Worm (Caenorhabditis elegans) whole organism, L1 larva: ENCODE results near the gene Y32G9B.1.

ENCODE experiments used
- ceh-63 ChIP-seq: fragments of 200-800 bp; sonication (Bioruptor generic); optimal IDR thresholded peaks from 2 replicates; lab custom pipeline; 2018; ENCODE audit warnings: mild to moderate bottlenecking, missing genetic modification characterization, missing compliant biosample characterization
- dpl-1 ChIP-seq, 3 experiments: fragments of 150-350 bp in 2 of 3; sonication (generic microtip) in 1 of 3; optimal IDR thresholded peaks; 2 replicates each; lab custom pipeline; 2014 to 2017; ENCODE audit warnings: missing biosample characterization in 3 of 3, missing genetic modification characterization in 3 of 3, missing genetic modification reagents in 3 of 3
- efl-1 ChIP-seq, 4 experiments: fragments of 150-350 bp; optimal IDR thresholded peaks in 3 of 4; peaks in 1 of 4; 1 replicate in 1 of 4; 2 replicates in 3 of 4; lab custom pipeline; 2014; ENCODE audit warnings: missing biosample characterization in 2 of 4, missing genetic modification characterization in 2 of 4, missing genetic modification reagents in 2 of 4
- lir-3 ChIP-seq: sonication (generic microtip); optimal IDR thresholded peaks from 2 replicates; lab custom pipeline; 2016; ENCODE audit warnings: mild to moderate bottlenecking, missing genetic modification characterization, moderate library complexity, missing compliant biosample characterization; ENCODE audit not compliant: poor library complexity
- unc-62 ChIP-seq: fragments of 150-350 bp; optimal IDR thresholded peaks from 2 replicates; lab custom pipeline; 2014; ENCODE audit warnings: missing biosample characterization, missing genetic modification reagents, missing genetic modification characterization
- unc-98 ChIP-seq: fragments of 200-800 bp; sonication (Bioruptor generic); IDR thresholded peaks from 2 replicates; pipeline ENCODE4 v1.3.6; 2022; ENCODE audit warnings: missing genetic modification characterization, missing compliant biosample characterization

DNA sequence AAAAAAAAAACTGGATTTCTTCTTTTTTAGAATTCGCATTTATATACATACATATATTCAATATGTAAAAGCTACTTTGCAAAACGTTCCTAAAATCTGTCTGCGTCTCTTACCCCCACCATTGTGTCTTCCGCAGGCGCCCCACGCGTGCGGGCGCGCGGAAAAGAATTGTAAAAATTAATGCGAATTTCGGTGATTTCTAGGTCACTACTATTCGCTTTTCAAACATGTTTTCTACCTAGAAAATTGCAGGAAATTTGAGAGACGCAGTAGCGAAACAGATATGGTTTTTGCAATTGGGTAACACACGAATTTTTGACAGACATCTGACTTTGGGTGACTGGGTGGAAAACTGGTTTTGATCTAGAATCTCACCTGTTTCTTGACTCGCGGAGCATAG is 25.2 kb upstream of the Y32G9B.1 start:
- TF ChIP-seq unc-98 (GFP tag; lab: Robert Waterston, UW): no peak
- no peak for TF ChIP-seq dpl-1 (GFP tag; optimal IDR thresholded peaks at IDR 0.05; lab: Kevin White, UChicago)
- no peak for TF ChIP-seq ceh-63 (GFP tag; lab: Kevin White, UChicago)
- TF ChIP-seq efl-1 (optimal IDR thresholded peaks at IDR 0.05; lab: Kevin White, UChicago): no peak
- no peak for TF ChIP-seq efl-1 (GFP tag; optimal IDR thresholded peaks at IDR 0.05 in 1 of 2; lab: Kevin White, UChicago)
- TF ChIP-seq lir-3 (tag; lab: Kevin White, UChicago): no peak
- no peak for TF ChIP-seq unc-62 (GFP tag; lab: Kevin White, UChicago)
